Worm (Caenorhabditis elegans) whole organism, midembryonic: Measurements from ENCODE around the gene Y36E3A.2.

Experiments used
- T22C8.4 ChIP-seq: fragments of 200-800 bp; sonication (Bioruptor generic); IDR thresholded peaks from 2 replicates; pipeline ENCODE4 v1.3.6; 2022; ENCODE audit warnings: missing genetic modification characterization, missing compliant biosample characterization
- flt-1 ChIP-seq: fragments of 200-800 bp; sonication (Bioruptor generic); IDR thresholded peaks from 2 replicates; pipeline ENCODE4 v1.3.6; 2022; ENCODE audit warnings: missing genetic modification characterization, missing compliant biosample characterization
- ztf-23 ChIP-seq: fragments of 200-800 bp; sonication (Bioruptor generic); IDR thresholded peaks from 2 replicates; pipeline ENCODE4 v1.3.6; 2022; ENCODE audit warnings: missing genetic modification reagents, missing genetic modification characterization, missing compliant biosample characterization
- ztf-29 ChIP-seq: fragments of 200-800 bp; sonication (Bioruptor generic); IDR thresholded peaks from 2 replicates; pipeline ENCODE4 v1.3.6; 2022; ENCODE audit warnings: missing genetic modification reagents, missing genetic modification characterization, missing compliant biosample characterization

DNA sequence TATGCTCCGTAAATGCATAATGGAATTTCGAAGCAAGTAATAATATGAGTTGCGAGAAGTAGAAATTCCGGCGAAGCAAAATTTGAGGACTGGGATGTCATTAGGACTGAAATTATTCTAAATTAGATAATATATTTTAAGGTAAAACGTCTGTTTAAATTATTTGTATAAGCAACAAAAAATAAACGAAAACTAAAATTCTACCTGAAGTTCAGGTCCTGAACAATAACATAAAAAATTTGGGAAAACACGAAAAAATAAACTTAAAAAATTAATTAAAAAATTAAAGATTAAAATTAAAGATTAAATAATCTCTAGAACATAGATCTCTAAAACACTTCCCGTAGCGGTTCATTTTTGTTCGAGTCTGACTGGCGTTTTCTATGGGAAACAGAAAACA, 46.0 kb upstream of the Y36E3A.2 start, which contains the start of gene srh-251:
- TF ChIP-seq flt-1 (GFP tag; lab: Robert Waterston, UW) (no peak), ztf-29 (GFP tag; lab: Robert Waterston, UW) (no peak), T22C8.4 (GFP tag; lab: Robert Waterston, UW) (no peak), ztf-23 (GFP tag; lab: Robert Waterston, UW) (no peak)
